Fruit fly (Drosophila melanogaster): Measurements from ENCODE around the gene betaTub97EF.

betaTub97EF gene

DNA sequence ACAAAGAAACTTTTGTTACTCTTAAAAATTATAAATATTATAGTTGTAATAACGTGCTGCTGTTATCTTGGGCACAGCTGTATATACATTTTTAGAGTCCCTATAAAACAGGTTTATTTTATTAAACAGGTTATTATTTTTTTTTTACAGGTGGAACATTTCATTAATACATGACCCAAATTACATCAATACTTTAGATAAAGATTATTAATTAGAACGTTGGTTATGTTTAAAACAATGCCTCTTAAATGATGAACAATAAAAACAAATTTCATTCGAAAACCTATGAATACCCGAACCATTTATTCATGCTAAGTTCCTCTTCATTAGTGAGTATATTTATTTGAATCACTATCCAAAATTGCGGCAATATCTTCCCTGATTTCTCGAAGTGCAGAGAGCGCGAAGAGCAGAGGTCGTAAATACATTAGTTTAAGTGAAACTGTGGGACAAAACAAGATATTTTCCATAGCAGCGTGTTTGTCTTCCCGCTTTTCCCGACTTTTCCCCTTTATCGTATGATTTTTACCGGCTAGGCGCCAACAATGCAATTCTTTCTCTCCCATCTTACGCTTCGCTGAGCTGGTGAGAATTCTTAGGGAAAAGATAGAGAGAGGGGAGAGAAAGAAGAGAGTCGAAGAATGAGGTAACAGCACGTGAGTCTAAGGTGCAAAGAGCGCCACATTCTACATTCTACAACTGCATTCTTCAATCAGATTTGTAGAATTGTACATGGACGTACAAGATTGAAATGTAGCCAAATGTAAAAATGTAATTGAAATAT is 655 bp upstream of the betaTub97EF start (continued):
- TF ChIP-seq CG10631 (GFP tag; optimal IDR thresholded peaks at IDR 0.05) (peak; percentile 49), spab (GFP tag; optimal IDR thresholded peaks at IDR 0.05) (no peak), Met (GFP tag; optimal IDR thresholded peaks at IDR 0.05) (peak; percentile 3), Hr4 (GFP tag; optimal IDR thresholded peaks at IDR 0.05) (peak; percentile 50), Sox14 (GFP tag; optimal IDR thresholded peaks at IDR 0.05) (peak; percentile 44), fd85E (GFP tag; optimal IDR thresholded peaks at IDR 0.05) (no peak), CG11762 (GFP tag; optimal IDR thresholded peaks at IDR 0.05; ENCODE audit: insufficient read depth) (peak; percentile 7), CG3032 (tag; optimal IDR thresholded peaks at IDR 0.05) (no peak), dsx (GFP tag; optimal IDR thresholded peaks at IDR 0.05; ENCODE audit: poor library complexity, severe bottlenecking) (no peak), esn (GFP tag; optimal IDR thresholded peaks at IDR 0.05) (no peak), CG8632 (GFP tag; optimal IDR thresholded peaks at IDR 0.05) (peak; percentile 12), CG3919 (GFP tag; optimal IDR thresholded peaks at IDR 0.05) (peak; percentile 21), Blimp-1 (GFP tag; optimal IDR thresholded peaks at IDR 0.05) (no peak), Ets21C (GFP tag; optimal IDR thresholded peaks at IDR 0.05) (no peak), Smox (GFP tag; optimal IDR thresholded peaks at IDR 0.05) (no peak), CG6276 (GFP tag; optimal IDR thresholded peaks at IDR 0.05) (peak; percentile 61), CG16779 (tag; optimal IDR thresholded peaks at IDR 0.05) (no peak), dac (GFP tag; optimal IDR thresholded peaks at IDR 0.05) (peak; percentile 27), fd59A (GFP tag; optimal IDR thresholded peaks at IDR 0.05) (no peak), Hr38 (GFP tag; optimal IDR thresholded peaks at IDR 0.05) (no peak)

DNA sequence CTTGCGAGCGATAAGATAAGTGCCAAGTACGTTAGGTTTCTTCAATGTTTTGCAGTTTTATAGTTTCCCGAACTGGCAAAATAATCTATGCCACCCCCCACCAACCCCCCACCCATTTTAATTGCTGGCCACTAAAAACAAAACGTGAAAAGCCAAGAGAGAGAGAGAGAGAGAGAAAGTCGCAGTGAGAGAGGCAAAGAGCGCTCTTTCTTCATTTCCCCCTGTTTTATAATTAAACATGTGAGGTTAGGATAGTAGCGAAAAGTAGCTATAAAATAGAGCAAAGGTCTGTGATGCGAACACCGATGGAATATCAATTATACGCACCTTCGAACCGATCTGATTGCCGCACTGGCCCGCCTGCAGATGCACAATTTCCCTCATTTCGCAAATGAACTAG is 412 bp downstream of the betaTub97EF start:
- TF ChIP-seq cyc (GFP tag; optimal IDR thresholded peaks at IDR 0.05) (no peak), dsx (GFP tag; optimal IDR thresholded peaks at IDR 0.05; ENCODE audit: poor library complexity, severe bottlenecking) (no peak), eg (GFP tag; IDR thresholded peaks at IDR 0.05) (no peak), CG16779 (tag; optimal IDR thresholded peaks at IDR 0.05) (no peak), CG4318 (GFP tag; optimal IDR thresholded peaks at IDR 0.05) (no peak), CG32006 (GFP tag; optimal IDR thresholded peaks at IDR 0.05) (no peak), Smox (GFP tag; optimal IDR thresholded peaks at IDR 0.05) (no peak), CG6792 (GFP tag; optimal IDR thresholded peaks at IDR 0.05) (no peak), Blimp-1 (GFP tag; optimal IDR thresholded peaks at IDR 0.05) (no peak), CG8119 (GFP tag; IDR thresholded peaks at IDR 0.05) (no peak), Sox14 (GFP tag; optimal IDR thresholded peaks at IDR 0.05) (no peak), pdm3 (GFP tag; optimal IDR thresholded peaks at IDR 0.05) (no peak), dac (GFP tag; optimal IDR thresholded peaks at IDR 0.05) (no peak), Ets96B (tag; optimal IDR thresholded peaks at IDR 0.05) (no peak), vri (GFP tag; optimal IDR thresholded peaks at IDR 0.05) (no peak), ss (GFP tag; optimal IDR thresholded peaks at IDR 0.05) (no peak), CG3032 (tag; optimal IDR thresholded peaks at IDR 0.05) (no peak), fkh (GFP tag; optimal IDR thresholded peaks at IDR 0.05) (no peak), CG1621 (tag; optimal IDR thresholded peaks at IDR 0.05) (no peak)

DNA sequence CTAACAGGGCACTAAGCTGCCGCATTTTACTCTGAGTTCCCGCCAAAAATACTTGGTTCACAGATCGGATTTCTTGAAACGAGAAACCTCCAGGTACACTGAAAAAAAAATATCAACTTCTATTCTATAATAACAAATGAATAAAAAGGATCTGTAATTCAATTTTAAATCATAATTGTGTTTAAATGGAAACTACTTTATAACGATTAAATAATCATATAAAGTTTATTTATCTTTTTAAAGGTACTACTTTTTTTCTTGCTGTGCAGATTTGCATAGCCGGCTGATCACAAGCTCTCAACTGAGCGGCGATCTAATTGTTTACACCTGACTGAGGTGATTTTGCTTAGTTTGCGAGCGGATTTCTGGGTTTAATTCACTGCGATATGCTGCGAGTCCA is 855 bp downstream of the betaTub97EF start:
- peak; percentile 10 for TF ChIP-seq Sox14 (GFP tag; optimal IDR thresholded peaks at IDR 0.05)
- TF ChIP-seq CG8632 (GFP tag; optimal IDR thresholded peaks at IDR 0.05), result peak; percentile 46
- TF ChIP-seq CG34406 (GFP tag; optimal IDR thresholded peaks at IDR 0.05), result peak; percentile 7
- TF ChIP-seq Hr4 (GFP tag; optimal IDR thresholded peaks at IDR 0.05), result peak; percentile 61
- no peak for TF ChIP-seq Blimp-1 (GFP tag; optimal IDR thresholded peaks at IDR 0.05)
- TF ChIP-seq salr (GFP tag; optimal IDR thresholded peaks at IDR 0.05), result peak in 1 of 2 experiments; percentile 52
- peak; percentile 13 for TF ChIP-seq CG11762 (GFP tag; optimal IDR thresholded peaks at IDR 0.05; ENCODE audit: insufficient read depth)
- peak; percentile 49 for TF ChIP-seq CG3919 (GFP tag; optimal IDR thresholded peaks at IDR 0.05)
- no peak for TF ChIP-seq CG31627 (GFP tag; optimal IDR thresholded peaks at IDR 0.05)
- peak; percentile 75 for TF ChIP-seq eg (GFP tag; IDR thresholded peaks at IDR 0.05)
- peak; percentile 44 for TF ChIP-seq pdm3 (GFP tag; optimal IDR thresholded peaks at IDR 0.05)
- TF ChIP-seq net (GFP tag; optimal IDR thresholded peaks at IDR 0.05), result peak; percentile 31
- TF ChIP-seq Eip93F (GFP tag; optimal IDR thresholded peaks at IDR 0.05), result no peak
- peak; percentile 84 for TF ChIP-seq CG32006 (GFP tag; optimal IDR thresholded peaks at IDR 0.05)
- no peak for TF ChIP-seq Sox102F (GFP tag; optimal IDR thresholded peaks at IDR 0.05)
- peak; percentile 30 for TF ChIP-seq Smox (GFP tag; optimal IDR thresholded peaks at IDR 0.05)
- TF ChIP-seq Eip75B (GFP tag; optimal IDR thresholded peaks at IDR 0.05), result peak; percentile 3
- TF ChIP-seq CG6854 (GFP tag; optimal IDR thresholded peaks at IDR 0.05), result no peak
- TF ChIP-seq CG16779 (tag; optimal IDR thresholded peaks at IDR 0.05), result no peak
- peak; percentile 62; the same call in 1 of the 3 replicates for TF ChIP-seq CG6163 (GFP tag; IDR thresholded peaks at IDR 0.05)
- TF ChIP-seq Eip78C (GFP tag), result peak; percentile 80
- TF ChIP-seq CG1621 (tag; optimal IDR thresholded peaks at IDR 0.05), result no peak
- peak; percentile 57 for TF ChIP-seq Gug (GFP tag; IDR thresholded peaks at IDR 0.05)
- TF ChIP-seq topi (GFP tag; optimal IDR thresholded peaks at IDR 0.05), result peak; percentile 32
- TF ChIP-seq CG4318 (GFP tag; optimal IDR thresholded peaks at IDR 0.05), result peak; percentile 63
- no peak for TF ChIP-seq spab (GFP tag; optimal IDR thresholded peaks at IDR 0.05)

All from whole organism, prepupa.